Fruit fly (Drosophila melanogaster) whole organism, prepupa: ENCODE measurements around the gene sordd1.

Experiments used
- Blimp-1 ChIP-seq: fragments of 200-800 bp; sonication (Bioruptor generic); optimal IDR thresholded peaks from 3 replicates; lab custom pipeline; 2017; ENCODE audit warnings: missing biosample characterization, missing genetic modification characterization, mild to moderate bottlenecking, moderate library complexity, missing genetic modification reagents
- CG10631 ChIP-seq: fragments of 200-800 bp; sonication (Bioruptor generic); optimal IDR thresholded peaks from 2 replicates; lab custom pipeline; 2016; ENCODE audit warnings: missing biosample characterization, missing genetic modification characterization
- CG10669 ChIP-seq: fragments of 200-800 bp; sonication (Bioruptor generic); optimal IDR thresholded peaks from 3 replicates; lab custom pipeline; 2018; ENCODE audit warnings: missing biosample characterization, mild to moderate bottlenecking, missing genetic modification characterization, moderate library complexity
- CG11294 ChIP-seq: fragments of 200-800 bp; sonication (Bioruptor generic); IDR thresholded peaks from 2 replicates; pipeline ENCODE4 v1.3.6; 2022; ENCODE audit warnings: missing biosample characterization, missing genetic modification characterization
- CG11762 ChIP-seq: fragments of 200-800 bp; sonication (Bioruptor generic); optimal IDR thresholded peaks from 3 replicates; lab custom pipeline; 2016; ENCODE audit warnings: missing biosample characterization, missing genetic modification characterization; ENCODE audit not compliant: insufficient read depth
- CG11902 ChIP-seq: fragments of 200-800 bp; sonication (Bioruptor generic); optimal IDR thresholded peaks from 3 replicates; lab custom pipeline; 2016; ENCODE audit warnings: missing biosample characterization, missing genetic modification characterization
- CG15336 ChIP-seq: fragments of 200-800 bp; sonication (Bioruptor generic); IDR thresholded peaks from 2 replicates; pipeline ENCODE4 v1.3.6; 2022; ENCODE audit warnings: missing biosample characterization, missing genetic modification characterization
- CG1621 ChIP-seq: fragments of 200-800 bp; sonication (Bioruptor generic); optimal IDR thresholded peaks from 3 replicates; lab custom pipeline; 2018; ENCODE audit warnings: missing biosample characterization, mild to moderate bottlenecking, missing genetic modification characterization
- CG16779 ChIP-seq: fragments of 200-800 bp; sonication (Bioruptor generic); optimal IDR thresholded peaks from 3 replicates; lab custom pipeline; 2017; ENCODE audit warnings: missing biosample characterization, mild to moderate bottlenecking, missing genetic modification characterization
- CG3032 ChIP-seq: fragments of 200-800 bp; optimal IDR thresholded peaks from 2 replicates; lab custom pipeline; 2019; ENCODE audit warnings: missing biosample characterization, mild to moderate bottlenecking, missing genetic modification characterization, moderate library complexity
- CG32006 ChIP-seq: fragments of 200-800 bp; sonication (Bioruptor generic); optimal IDR thresholded peaks from 3 replicates; lab custom pipeline; 2017; ENCODE audit warnings: missing biosample characterization, mild to moderate bottlenecking, missing genetic modification characterization
- CG3919 ChIP-seq: fragments of 200-800 bp; sonication (Bioruptor generic); optimal IDR thresholded peaks from 3 replicates; lab custom pipeline; 2016; ENCODE audit warnings: missing biosample characterization, missing genetic modification characterization
- CG6276 ChIP-seq: fragments of 200-800 bp; sonication (Bioruptor generic); optimal IDR thresholded peaks from 2 replicates; lab custom pipeline; 2017; ENCODE audit warnings: missing biosample characterization, mild to moderate bottlenecking, missing genetic modification characterization
- CG6808 ChIP-seq: fragments of 200-800 bp; sonication (Bioruptor generic); optimal IDR thresholded peaks from 3 replicates; lab custom pipeline; 2017; ENCODE audit warnings: missing biosample characterization, missing genetic modification characterization, mild to moderate bottlenecking, moderate library complexity, missing genetic modification reagents
- CG6854 ChIP-seq: fragments of 200-800 bp; sonication (Bioruptor generic); optimal IDR thresholded peaks from 2 replicates; lab custom pipeline; 2017; ENCODE audit warnings: missing biosample characterization, mild to moderate bottlenecking, missing genetic modification characterization
- CG8319 ChIP-seq: fragments of 200-800 bp; sonication (Bioruptor generic); optimal IDR thresholded peaks from 3 replicates; lab custom pipeline; 2016; ENCODE audit warnings: missing biosample characterization, missing genetic modification characterization
- CG9139 ChIP-seq: fragments of 200-800 bp; sonication (Bioruptor generic); optimal IDR thresholded peaks from 3 replicates; lab custom pipeline; 2017; ENCODE audit warnings: missing biosample characterization, mild to moderate bottlenecking, missing genetic modification characterization
- Eip78C ChIP-seq: fragments of 200-800 bp; sonication (Bioruptor generic); peaks from one replicate; lab custom pipeline; 2016; ENCODE audit warnings: missing biosample characterization, missing genetic modification characterization
- Eip93F ChIP-seq: fragments of 200-800 bp; sonication (Bioruptor generic); optimal IDR thresholded peaks from 2 replicates; lab custom pipeline; 2016; ENCODE audit warnings: missing biosample characterization, mild to moderate bottlenecking, missing genetic modification characterization
- Ets96B ChIP-seq: fragments of 200-800 bp; optimal IDR thresholded peaks from 2 replicates; lab custom pipeline; 2019; ENCODE audit warnings: missing biosample characterization, mild to moderate bottlenecking, missing genetic modification characterization, moderate library complexity
- Gug ChIP-seq: fragments of 200-800 bp; sonication (Bioruptor generic); IDR thresholded peaks from 2 replicates; pipeline ENCODE4 v1.3.6; 2022; ENCODE audit warnings: missing biosample characterization, missing genetic modification characterization
- Hr38 ChIP-seq: sonication (Bioruptor generic); optimal IDR thresholded peaks from 2 replicates; lab custom pipeline; 2016; ENCODE audit warnings: missing biosample characterization, missing genetic modification characterization
- Hr4 ChIP-seq: fragments of 200-800 bp; sonication (Bioruptor generic); optimal IDR thresholded peaks from 3 replicates; lab custom pipeline; 2016; ENCODE audit warnings: missing biosample characterization, missing genetic modification characterization
- Sox15 ChIP-seq: fragments of 200-800 bp; sonication (Bioruptor generic); optimal IDR thresholded peaks from 3 replicates; lab custom pipeline; 2016; ENCODE audit warnings: missing biosample characterization, missing genetic modification characterization
- achi ChIP-seq: fragments of 200-800 bp; sonication (Bioruptor generic); optimal IDR thresholded peaks from 3 replicates; lab custom pipeline; 2016; ENCODE audit warnings: missing biosample characterization, missing genetic modification characterization
- cyc ChIP-seq: fragments of 200-800 bp; sonication (Bioruptor generic); optimal IDR thresholded peaks from 3 replicates; lab custom pipeline; 2016; ENCODE audit warnings: missing biosample characterization, missing genetic modification characterization
- dsx ChIP-seq: fragments of 200-800 bp; optimal IDR thresholded peaks from 3 replicates; lab custom pipeline; 2019; ENCODE audit warnings: missing biosample characterization, mild to moderate bottlenecking, missing genetic modification characterization, moderate library complexity; ENCODE audit not compliant: poor library complexity, severe bottlenecking
- esn ChIP-seq: fragments of 200-800 bp; sonication (Bioruptor generic); optimal IDR thresholded peaks from 2 replicates; lab custom pipeline; 2016; ENCODE audit warnings: missing biosample characterization, mild to moderate bottlenecking, missing genetic modification characterization, moderate library complexity
- fkh ChIP-seq: fragments of 200-800 bp; sonication (Bioruptor generic); optimal IDR thresholded peaks from 3 replicates; lab custom pipeline; 2017; ENCODE audit warnings: missing biosample characterization, mild to moderate bottlenecking, missing genetic modification characterization, moderate library complexity
- net ChIP-seq: fragments of 200-800 bp; sonication (Bioruptor generic); optimal IDR thresholded peaks from 3 replicates; lab custom pipeline; 2016; ENCODE audit warnings: missing biosample characterization, missing genetic modification characterization
- pdm3 ChIP-seq: fragments of 200-800 bp; sonication (Bioruptor generic); optimal IDR thresholded peaks from 3 replicates; lab custom pipeline; 2016; ENCODE audit warnings: missing biosample characterization, missing genetic modification characterization
- salr ChIP-seq, 2 experiments: fragments of 200-800 bp; sonication (Bioruptor generic); optimal IDR thresholded peaks; 3 replicates each; lab custom pipeline; 2016 to 2018; ENCODE audit warnings: missing biosample characterization in 2 of 2, missing genetic modification characterization in 2 of 2, mild to moderate bottlenecking in 1 of 2
- ss ChIP-seq, 2 experiments: fragments of 200-800 bp; sonication (Bioruptor generic); optimal IDR thresholded peaks; 2 replicates in 1 of 2; 3 replicates in 1 of 2; lab custom pipeline; 2017 to 2018; ENCODE audit warnings: mild to moderate bottlenecking in 2 of 2, missing biosample characterization in 2 of 2, missing genetic modification characterization in 2 of 2, moderate library complexity in 1 of 2
- svp ChIP-seq: fragments of 200-800 bp; sonication (Bioruptor generic); peaks from one replicate; lab custom pipeline; 2016; ENCODE audit warnings: missing biosample characterization, missing genetic modification characterization

Gene sordd1

DNA sequence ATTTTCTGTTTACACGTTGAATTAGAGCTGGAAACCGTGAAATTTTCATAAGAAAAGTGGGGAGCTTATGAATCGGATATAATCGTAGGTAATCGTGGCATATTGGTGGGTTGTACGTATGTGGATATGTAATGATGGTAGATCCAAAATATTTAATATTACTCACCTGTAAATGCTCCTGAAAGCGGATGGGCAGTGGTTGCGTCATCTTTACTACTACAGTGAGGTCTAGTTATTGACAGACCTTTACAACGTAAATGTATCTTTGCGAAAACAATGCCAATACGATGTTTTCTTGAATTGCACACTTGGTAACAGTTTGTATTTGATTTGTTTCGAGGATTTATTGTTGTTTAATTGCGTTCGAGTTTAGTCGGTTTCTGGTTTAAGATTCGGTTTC is 38.1 kb upstream of the sordd1 start:
- no peak for TF ChIP-seq svp (GFP tag; lab: Kevin White, UChicago)
- no peak for TF ChIP-seq CG11294
- no peak for TF ChIP-seq Eip93F (GFP tag; lab: Kevin White, UChicago)
- no peak for TF ChIP-seq CG15336 (GFP tag; lab: Robert Waterston, UW)
- TF ChIP-seq dsx = no peak
- TF ChIP-seq Sox15 (GFP tag; lab: Kevin White, UChicago) = no peak
- TF ChIP-seq achi (GFP tag; lab: Kevin White, UChicago) = no peak
- no peak for TF ChIP-seq CG10669 (GFP tag; lab: Kevin White, UChicago)
- TF ChIP-seq salr (GFP tag; optimal IDR thresholded peaks at IDR 0.05; lab: Kevin White, UChicago) = no peak
- TF ChIP-seq CG3919 = no peak
- TF ChIP-seq Hr4 = no peak
- TF ChIP-seq Gug (GFP tag; lab: Robert Waterston, UW) = no peak
- TF ChIP-seq CG3032 = no peak
- no peak for TF ChIP-seq Hr38
- no peak for TF ChIP-seq pdm3
- TF ChIP-seq CG9139 (GFP tag; lab: Kevin White, UChicago) = no peak
- no peak for TF ChIP-seq cyc (GFP tag; lab: Kevin White, UChicago)
- no peak for TF ChIP-seq net (GFP tag; lab: Kevin White, UChicago)
- no peak for TF ChIP-seq CG6854 (GFP tag; lab: Kevin White, UChicago)
- TF ChIP-seq CG10631 (GFP tag; lab: Kevin White, UChicago) = no peak

DNA sequence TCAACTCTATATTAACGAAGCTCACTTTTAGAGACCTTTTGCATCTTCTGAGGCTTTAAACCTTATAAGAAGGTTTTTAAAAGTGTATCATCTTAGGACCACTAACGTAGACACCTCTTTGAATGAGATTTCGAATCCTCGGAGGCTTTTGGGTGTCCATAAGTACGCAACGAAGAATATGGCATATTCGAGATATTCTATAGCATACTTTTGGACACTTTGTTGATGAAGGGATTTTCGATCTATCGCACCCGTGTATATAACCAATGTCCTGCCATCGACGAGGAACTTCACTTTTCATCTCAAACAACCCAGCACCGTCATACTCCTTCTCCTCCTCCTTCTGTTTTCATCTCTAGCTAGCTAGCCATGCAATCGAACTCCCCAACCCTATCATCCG is 26.5 kb upstream of the sordd1 start:
- TF ChIP-seq net (GFP tag; lab: Kevin White, UChicago) (no peak), CG1621 (tag; lab: Kevin White, UChicago) (no peak), svp (GFP tag; lab: Kevin White, UChicago) (no peak), salr (GFP tag; optimal IDR thresholded peaks at IDR 0.05; lab: Kevin White, UChicago) (no peak), CG6808 (GFP tag; lab: Kevin White, UChicago) (no peak), CG11902 (GFP tag; lab: Kevin White, UChicago) (no peak), CG11294 (no peak), Blimp-1 (GFP tag; lab: Kevin White, UChicago) (no peak), Ets96B (tag; lab: Kevin White, UChicago) (no peak)
- TF ChIP-seq, all 60 proteins: peak for 0

DNA sequence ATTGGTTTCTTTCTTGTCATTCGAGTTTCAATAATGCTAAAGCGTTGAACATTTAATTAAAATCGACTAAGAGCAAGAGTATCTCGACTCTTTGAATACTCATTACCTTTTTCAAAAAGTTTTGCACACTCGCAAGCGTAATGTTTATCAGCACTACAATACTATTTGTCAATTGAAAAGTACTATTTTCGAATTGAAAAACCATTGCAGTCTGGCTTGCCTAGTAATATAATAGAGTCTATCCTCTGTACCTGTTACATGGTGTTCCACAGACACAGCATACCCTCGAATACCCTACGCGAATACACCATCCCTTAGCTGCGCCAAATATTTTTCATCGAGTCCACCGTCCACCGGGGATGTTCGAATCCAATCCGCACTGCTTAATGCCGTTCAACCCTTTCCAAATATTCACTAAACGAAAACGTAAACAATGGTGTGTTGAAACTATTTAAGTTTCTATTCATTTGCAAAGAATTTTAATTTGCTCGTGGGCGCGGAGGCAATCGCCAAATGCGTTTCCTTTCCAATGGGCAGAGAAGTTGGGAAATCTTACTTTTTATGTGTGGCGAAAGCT is 22.9 kb upstream of the sordd1 start:
- no peak for TF ChIP-seq ss (GFP tag; optimal IDR thresholded peaks at IDR 0.05; lab: Kevin White, UChicago)
- TF ChIP-seq CG8319 (GFP tag; lab: Kevin White, UChicago) = no peak
- peak; percentile 74 for TF ChIP-seq Eip78C (GFP tag; lab: Kevin White, UChicago)
- TF ChIP-seq esn (GFP tag; lab: Kevin White, UChicago) = peak; percentile 25

DNA sequence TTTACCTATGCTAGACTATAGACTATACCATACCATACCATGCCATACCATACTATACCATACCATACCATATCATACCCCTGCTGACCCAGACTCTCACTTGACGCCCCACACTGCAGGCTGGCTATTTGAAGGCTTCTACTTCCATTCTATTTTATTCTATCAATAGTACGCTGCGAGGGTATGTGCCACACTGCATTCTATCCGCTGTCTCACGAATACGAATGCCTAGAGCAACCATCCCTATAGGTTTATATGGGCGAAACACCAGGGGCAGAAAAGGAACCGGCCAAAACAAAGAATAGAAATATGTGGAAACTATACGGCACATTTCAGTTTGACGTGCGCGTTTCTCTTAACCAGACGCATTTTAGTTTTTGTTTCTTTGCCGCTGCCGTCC is 22.0 kb upstream of the sordd1 start:
- TF ChIP-seq CG6808 (GFP tag; lab: Kevin White, UChicago) = no peak
- no peak for TF ChIP-seq CG11762 (GFP tag; lab: Kevin White, UChicago)
- TF ChIP-seq Ets96B (tag; lab: Kevin White, UChicago) = no peak
- no peak for TF ChIP-seq CG6276 (GFP tag; lab: Kevin White, UChicago)
- TF ChIP-seq esn (GFP tag; lab: Kevin White, UChicago) = no peak
- TF ChIP-seq CG6854 (GFP tag; lab: Kevin White, UChicago) = no peak
- no peak for TF ChIP-seq CG16779 (tag; lab: Kevin White, UChicago)
- TF ChIP-seq, all 60 proteins: peak for 0

DNA sequence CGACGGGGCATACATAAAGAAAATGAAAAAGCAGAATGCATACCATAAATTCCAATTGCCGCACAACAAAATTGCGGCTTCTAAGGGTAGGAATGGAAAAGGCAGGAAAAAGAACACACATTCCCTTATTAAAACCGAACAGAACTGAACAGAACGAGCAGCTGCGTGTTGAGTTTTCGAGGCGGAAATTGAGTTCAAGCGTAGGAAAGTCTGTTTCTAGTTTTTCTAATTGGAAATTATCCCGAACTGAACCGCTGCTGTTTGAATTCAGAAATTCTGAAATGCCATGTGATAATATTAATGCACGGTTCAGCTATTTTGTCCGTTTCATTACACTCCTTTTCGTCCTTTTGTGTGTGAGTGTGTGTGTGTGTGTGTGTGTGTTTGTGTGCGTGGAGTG is 21.1 kb upstream of the sordd1 start:
- TF ChIP-seq ss (GFP tag; optimal IDR thresholded peaks at IDR 0.05; lab: Kevin White, UChicago) (no peak), CG3032 (no peak), CG32006 (no peak), salr (GFP tag; optimal IDR thresholded peaks at IDR 0.05; lab: Kevin White, UChicago) (no peak), fkh (GFP tag; lab: Kevin White, UChicago) (no peak)
